Worm (Caenorhabditis elegans): ENCODE measurements around the gene F58E6.8.

ce11 chrV:9709747-9710146, 45.9 kb downstream of the F58E6.8 start, which contains the start of gene tag-120:
- no peak for TF ChIP-seq med-1 (GFP tag; optimal IDR thresholded peaks at IDR 0.05; ENCODE audit: insufficient read depth)
- no peak for TF ChIP-seq flt-1 (GFP tag; IDR thresholded peaks at IDR 0.05)
- TF ChIP-seq ztf-29 (GFP tag; IDR thresholded peaks at IDR 0.05) = no peak
- TF ChIP-seq tab-1 (GFP tag; IDR thresholded peaks at IDR 0.05) = no peak

Data from whole organism, midembryonic.